Fruit fly (Drosophila melanogaster): ENCODE data around the gene CatB.
A peak's percentile ranks its signal among the peaks of the same experiment; 100 is the strongest.

Gene CatB

dm6 chr2L:8679712-8680111, 25.7 kb upstream of the CatB start, which contains the start of gene CG9287:
CG9287 (minus strand) TSS chr2L:8679812.
- TF ChIP-seq GATAd (GFP tag; optimal IDR thresholded peaks at IDR 0.05) (no peak), Sp1 (GFP tag; optimal IDR thresholded peaks at IDR 0.05) (no peak), psq (GFP tag; optimal IDR thresholded peaks at IDR 0.05) (no peak), ey (GFP tag; optimal IDR thresholded peaks at IDR 0.05) (no peak), Mio (GFP tag; optimal IDR thresholded peaks at IDR 0.05) (no peak)

dm6 chr2L:8683261-8684042, 21.9 kb upstream of the CatB start:
- no peak for TF ChIP-seq Rel (GFP tag; optimal IDR thresholded peaks at IDR 0.05)
- peak; percentile 27 for TF ChIP-seq Rel (tag; optimal IDR thresholded peaks at IDR 0.05)
- no peak for TF ChIP-seq dl (GFP tag; optimal IDR thresholded peaks at IDR 0.05; ENCODE audit: insufficient read depth in 1 of 2, partially characterized antibody in 2 of 2)

dm6 chr2L:8684276-8684675, 21.1 kb upstream of the CatB start, which contains the start of gene CG9289:
CG9289 (minus strand) TSS chr2L:8684376.
- TF ChIP-seq CG9705 (GFP tag; optimal IDR thresholded peaks at IDR 0.05) (no peak), woc (GFP tag; optimal IDR thresholded peaks at IDR 0.05) (no peak), N (GFP tag; optimal IDR thresholded peaks at IDR 0.05) (no peak), lola (GFP tag; optimal IDR thresholded peaks at IDR 0.05) (no peak), dl (GFP tag; optimal IDR thresholded peaks at IDR 0.05; ENCODE audit: insufficient read depth in 1 of 2, partially characterized antibody in 2 of 2) (no peak), Sp1 (GFP tag; optimal IDR thresholded peaks at IDR 0.05) (no peak), Hr78 (GFP tag; optimal IDR thresholded peaks at IDR 0.05) (no peak), jim (GFP tag; optimal IDR thresholded peaks at IDR 0.05) (no peak), usp (GFP tag; optimal IDR thresholded peaks at IDR 0.05) (no peak), Vsx2 (GFP tag; optimal IDR thresholded peaks at IDR 0.05; ENCODE audit: partially characterized antibody) (no peak), GATAd (GFP tag; optimal IDR thresholded peaks at IDR 0.05) (no peak), ey (GFP tag; optimal IDR thresholded peaks at IDR 0.05) (no peak), brk (GFP tag; optimal IDR thresholded peaks at IDR 0.05) (no peak), HLH106 (tag; optimal IDR thresholded peaks at IDR 0.05) (no peak), OdsH (GFP tag; optimal IDR thresholded peaks at IDR 0.05) (no peak), foxo (GFP tag; optimal IDR thresholded peaks at IDR 0.05) (no peak), br (GFP tag; optimal IDR thresholded peaks at IDR 0.05) (no peak), Abd-B (GFP tag; optimal IDR thresholded peaks at IDR 0.05) (no peak), dmrt93B (GFP tag; optimal IDR thresholded peaks at IDR 0.05) (no peak)

dm6 chr2L:8685668-8686306, 19.6 kb upstream of the CatB start, which contains the start of the genes PrBP and Trs23:
PrBP (minus strand) TSS chr2L:8685955.
Trs23 (plus strand) TSS chr2L:8686231.
- TF ChIP-seq CG32264 (GFP tag; optimal IDR thresholded peaks at IDR 0.05) = no peak
- TF ChIP-seq Hnf4 (GFP tag; optimal IDR thresholded peaks at IDR 0.05) = peak; percentile 32

dm6 chr2L:8689853-8690252, 15.5 kb upstream of the CatB start:
- TF ChIP-seq Abd-B (GFP tag; optimal IDR thresholded peaks at IDR 0.05) (no peak), usp (GFP tag; optimal IDR thresholded peaks at IDR 0.05) (no peak)

dm6 chr2L:8690382-8690781, 15.0 kb upstream of the CatB start:
- TF ChIP-seq Hnf4 (GFP tag; optimal IDR thresholded peaks at IDR 0.05) (peak; percentile 3), Mio (GFP tag; optimal IDR thresholded peaks at IDR 0.05) (no peak)

- no peak for TF ChIP-seq Jra (GFP tag; optimal IDR thresholded peaks at IDR 0.05)
- TF ChIP-seq br (GFP tag; optimal IDR thresholded peaks at IDR 0.05) = no peak
- TF ChIP-seq Rel (GFP tag; optimal IDR thresholded peaks at IDR 0.05) = no peak
- TF ChIP-seq Rel (tag; optimal IDR thresholded peaks at IDR 0.05) = peak; percentile 75
- TF ChIP-seq Vsx2 (GFP tag; optimal IDR thresholded peaks at IDR 0.05; ENCODE audit: partially characterized antibody) = no peak
- TF ChIP-seq CrebA (GFP tag; optimal IDR thresholded peaks at IDR 0.05; ENCODE audit: borderline replicate concordance) = no peak
- TF ChIP-seq ey (GFP tag; optimal IDR thresholded peaks at IDR 0.05) = no peak
- TF ChIP-seq psq (GFP tag; optimal IDR thresholded peaks at IDR 0.05) = no peak
- no peak for TF ChIP-seq CG32264 (GFP tag; optimal IDR thresholded peaks at IDR 0.05)
- no peak for TF ChIP-seq jim (GFP tag; optimal IDR thresholded peaks at IDR 0.05)
- TF ChIP-seq Hr83 (GFP tag; optimal IDR thresholded peaks at IDR 0.05; ENCODE audit: poor library complexity, severe bottlenecking) = peak; percentile 13
- TF ChIP-seq Sp1 (GFP tag; optimal IDR thresholded peaks at IDR 0.05) = no peak
- no peak for TF ChIP-seq rgr (GFP tag; optimal IDR thresholded peaks at IDR 0.05)
- TF ChIP-seq Dif (GFP tag; optimal IDR thresholded peaks at IDR 0.05; ENCODE audit: partially characterized antibody) = peak; percentile 9
These were observed 14.5 kb upstream of the CatB start for dm6 chr2L:8690913-8691291.

Measured in whole organism, wandering third instar larva.